Worm (Caenorhabditis elegans) whole organism, L2 larva: ENCODE results near the gene C50B8.5.

Experiments
- C34F6.9 ChIP-seq: fragments of 150-350 bp; optimal IDR thresholded peaks from 2 replicates; lab custom pipeline; 2014; ENCODE audit warnings: missing biosample characterization, missing genetic modification characterization
- F13H6.1 ChIP-seq: sonication (generic microtip); optimal IDR thresholded peaks from 2 replicates; lab custom pipeline; 2016; ENCODE audit warnings: missing genetic modification characterization, missing compliant biosample characterization
- R02D3.7 ChIP-seq: fragments of 150-350 bp; optimal IDR thresholded peaks from 2 replicates; lab custom pipeline; 2014; ENCODE audit warnings: missing biosample characterization, missing genetic modification characterization
- ZK546.5 ChIP-seq: sonication (generic microtip); optimal IDR thresholded peaks from 2 replicates; lab custom pipeline; 2017; ENCODE audit warnings: missing biosample characterization, missing genetic modification characterization
- alr-1 ChIP-seq: fragments of 150-350 bp; optimal IDR thresholded peaks from 2 replicates; lab custom pipeline; 2014; ENCODE audit warnings: missing biosample characterization, missing genetic modification characterization
- aly-2 ChIP-seq: fragments of 150-350 bp; optimal IDR thresholded peaks from 2 replicates; lab custom pipeline; 2014; ENCODE audit warnings: missing biosample characterization, missing genetic modification characterization
- ceh-82 ChIP-seq: fragments of 150-350 bp; optimal IDR thresholded peaks from 2 replicates; lab custom pipeline; 2014; ENCODE audit warnings: missing biosample characterization, missing genetic modification characterization
- crh-2 ChIP-seq: sonication (generic microtip); optimal IDR thresholded peaks from 2 replicates; lab custom pipeline; 2017; ENCODE audit warnings: missing biosample characterization, missing genetic modification characterization
- dmd-4 ChIP-seq: sonication (generic microtip); optimal IDR thresholded peaks from 2 replicates; lab custom pipeline; 2017; ENCODE audit warnings: missing biosample characterization, missing genetic modification characterization
- egl-27 ChIP-seq: sonication (generic microtip); optimal IDR thresholded peaks from 3 replicates; lab custom pipeline; 2017; ENCODE audit warnings: missing biosample characterization, missing genetic modification reagents, missing genetic modification characterization
- elt-1 ChIP-seq: fragments of 150-350 bp; optimal IDR thresholded peaks from 2 replicates; lab custom pipeline; 2014; ENCODE audit warnings: missing biosample characterization, missing genetic modification characterization
- elt-3 ChIP-seq: sonication (generic microtip); optimal IDR thresholded peaks from 2 replicates; lab custom pipeline; 2017; ENCODE audit warnings: missing biosample characterization, missing genetic modification characterization
- fos-1 ChIP-seq: fragments of 150-350 bp; optimal IDR thresholded peaks from 2 replicates; lab custom pipeline; 2014; ENCODE audit warnings: missing biosample characterization, missing genetic modification characterization
- gmeb-1 ChIP-seq: fragments of 150-350 bp; optimal IDR thresholded peaks from 2 replicates; lab custom pipeline; 2014; ENCODE audit warnings: missing biosample characterization, missing genetic modification characterization
- lin-39 ChIP-seq: fragments of 150-350 bp; optimal IDR thresholded peaks from 2 replicates; lab custom pipeline; 2014; ENCODE audit warnings: missing biosample characterization, missing genetic modification reagents, missing genetic modification characterization
- mab-5 ChIP-seq: fragments of 150-350 bp; optimal IDR thresholded peaks from 2 replicates; lab custom pipeline; 2014; ENCODE audit warnings: missing biosample characterization, missing genetic modification characterization
- mbf-1 ChIP-seq: sonication (generic microtip); optimal IDR thresholded peaks from 2 replicates; lab custom pipeline; 2017; ENCODE audit warnings: missing biosample characterization, missing genetic modification characterization
- mdl-1 ChIP-seq, 2 experiments: fragments of 150-350 bp in 1 of 2; sonication (generic microtip) in 1 of 2; optimal IDR thresholded peaks; 2 replicates each; lab custom pipeline; 2017; ENCODE audit warnings: missing biosample characterization in 2 of 2, missing genetic modification characterization in 2 of 2
- nhr-10 ChIP-seq: sonication (generic microtip); optimal IDR thresholded peaks from 2 replicates; lab custom pipeline; 2017; ENCODE audit warnings: missing biosample characterization, missing genetic modification characterization
- nhr-12 ChIP-seq: fragments of 150-350 bp; optimal IDR thresholded peaks from 2 replicates; lab custom pipeline; 2014; ENCODE audit warnings: missing biosample characterization, missing genetic modification characterization
- nhr-129 ChIP-seq: fragments of 150-350 bp; optimal IDR thresholded peaks from 2 replicates; lab custom pipeline; 2014; ENCODE audit warnings: missing biosample characterization, missing genetic modification characterization
- nhr-21 ChIP-seq: fragments of 150-350 bp; optimal IDR thresholded peaks from 2 replicates; lab custom pipeline; 2014; ENCODE audit warnings: missing biosample characterization, missing genetic modification characterization
- nhr-77 ChIP-seq: fragments of 150-350 bp; optimal IDR thresholded peaks from 2 replicates; lab custom pipeline; 2014; ENCODE audit warnings: missing biosample characterization, missing genetic modification characterization
- peb-1 ChIP-seq: fragments of 150-350 bp; optimal IDR thresholded peaks from 2 replicates; lab custom pipeline; 2014; ENCODE audit warnings: missing biosample characterization, missing genetic modification characterization
- sem-4 ChIP-seq: fragments of 150-350 bp; optimal IDR thresholded peaks from 2 replicates; lab custom pipeline; 2014; ENCODE audit warnings: missing biosample characterization, missing genetic modification reagents, missing genetic modification characterization
- sma-9 ChIP-seq, 2 experiments: fragments of 150-350 bp in 1 of 2; sonication (generic microtip) in 1 of 2; optimal IDR thresholded peaks; 2 replicates each; lab custom pipeline; 2014 to 2016; ENCODE audit warnings: missing genetic modification characterization in 2 of 2, mild to moderate bottlenecking in 1 of 2, missing biosample characterization in 1 of 2, missing compliant biosample characterization in 1 of 2, missing genetic modification reagents in 1 of 2, moderate library complexity in 1 of 2
- unc-62 ChIP-seq: fragments of 150-350 bp; optimal IDR thresholded peaks from 2 replicates; lab custom pipeline; 2014; ENCODE audit warnings: missing biosample characterization, missing genetic modification reagents, missing genetic modification characterization
- zag-1 ChIP-seq: fragments of 150-350 bp; optimal IDR thresholded peaks from 2 replicates; lab custom pipeline; 2014; ENCODE audit warnings: missing biosample characterization, missing genetic modification characterization
- ztf-1 ChIP-seq: fragments of 200-800 bp; sonication (Bioruptor generic); conservative IDR thresholded peaks from 2 replicates; pipeline ENCODE4 v1.3.6; 2022; ENCODE audit warnings: missing genetic modification characterization, missing compliant biosample characterization
- ztf-11 ChIP-seq: sonication (generic microtip); optimal IDR thresholded peaks from 2 replicates; lab custom pipeline; 2017; ENCODE audit warnings: missing biosample characterization, missing genetic modification characterization

Gene C50B8.5

ce11 chrV:13575866-13576265, 4.9 kb upstream of the C50B8.5 start:
- TF ChIP-seq nhr-21 (tag; lab: Kevin White, UChicago): no peak
- TF ChIP-seq mbf-1 (tag; lab: Kevin White, UChicago): no peak
- no peak for TF ChIP-seq fos-1 (tag; lab: Kevin White, UChicago)
- no peak for TF ChIP-seq R02D3.7 (tag; lab: Kevin White, UChicago)
- no peak for TF ChIP-seq ztf-1
- TF ChIP-seq ZK546.5 (tag; lab: Kevin White, UChicago): no peak
- TF ChIP-seq elt-3 (tag; lab: Kevin White, UChicago): no peak
- no peak for TF ChIP-seq alr-1 (tag; lab: Kevin White, UChicago)
- no peak for TF ChIP-seq gmeb-1 (tag; lab: Kevin White, UChicago)
- no peak for TF ChIP-seq nhr-12 (tag; lab: Kevin White, UChicago)
- no peak for TF ChIP-seq nhr-129
- TF ChIP-seq zag-1 (tag; lab: Kevin White, UChicago): no peak
- TF ChIP-seq peb-1 (tag; lab: Kevin White, UChicago): no peak
- no peak for TF ChIP-seq nhr-77 (tag; lab: Kevin White, UChicago)
- no peak for TF ChIP-seq mab-5 (tag; lab: Kevin White, UChicago)
- no peak for TF ChIP-seq F13H6.1 (tag; lab: Kevin White, UChicago)

DNA sequence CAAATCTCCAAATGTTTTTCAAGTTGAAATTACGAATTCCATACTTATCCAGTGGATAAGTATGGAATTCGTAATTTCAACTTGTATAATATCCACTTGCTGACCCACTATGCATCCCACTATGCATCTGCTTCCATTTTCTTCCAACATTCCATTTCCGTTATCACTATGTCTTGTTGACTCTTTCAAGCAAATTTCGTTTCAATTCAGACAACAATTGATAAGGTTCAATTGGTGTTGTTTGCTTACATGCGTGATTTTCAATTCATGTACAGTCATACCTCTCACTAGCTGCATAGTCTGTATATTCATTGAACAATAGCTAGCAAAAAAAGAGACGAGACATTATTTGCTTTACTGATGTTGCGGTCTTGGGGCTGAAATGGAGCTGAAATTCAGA, 3.9 kb upstream of the C50B8.5 start:
- TF ChIP-seq gmeb-1 (tag; lab: Kevin White, UChicago) (peak; percentile 7), fos-1 (tag; lab: Kevin White, UChicago) (peak; percentile 93), sma-9 (GFP tag; optimal IDR thresholded peaks at IDR 0.05; lab: Kevin White, UChicago) (peak; percentile 28), sma-9 (tag; optimal IDR thresholded peaks at IDR 0.05; lab: Kevin White, UChicago) (no peak), peb-1 (tag; lab: Kevin White, UChicago) (no peak)

DNA sequence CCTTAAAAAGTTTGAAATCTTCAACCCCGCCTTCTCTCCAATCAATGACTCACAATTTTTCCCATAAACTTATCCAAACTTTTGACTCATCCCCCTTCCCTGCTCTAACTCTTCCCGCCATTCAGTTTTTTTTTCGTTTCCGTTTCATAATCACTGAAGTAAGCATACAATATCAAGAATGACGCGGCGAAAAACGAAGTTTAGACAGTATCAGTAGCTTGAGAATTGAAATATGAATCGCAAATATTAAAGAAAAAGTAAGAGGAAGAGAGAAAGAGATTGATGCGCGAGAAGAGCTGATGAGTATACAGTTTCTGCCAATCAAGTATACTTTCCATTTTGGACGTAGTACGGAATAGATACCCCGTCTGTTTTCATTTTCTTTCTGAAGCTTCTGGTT, 3.3 kb upstream of the C50B8.5 start:
- TF ChIP-seq nhr-10 (tag; lab: Kevin White, UChicago) (no peak), sem-4 (tag; lab: Kevin White, UChicago) (no peak), nhr-12 (tag; lab: Kevin White, UChicago) (no peak), fos-1 (tag; lab: Kevin White, UChicago) (peak; percentile 88)

DNA sequence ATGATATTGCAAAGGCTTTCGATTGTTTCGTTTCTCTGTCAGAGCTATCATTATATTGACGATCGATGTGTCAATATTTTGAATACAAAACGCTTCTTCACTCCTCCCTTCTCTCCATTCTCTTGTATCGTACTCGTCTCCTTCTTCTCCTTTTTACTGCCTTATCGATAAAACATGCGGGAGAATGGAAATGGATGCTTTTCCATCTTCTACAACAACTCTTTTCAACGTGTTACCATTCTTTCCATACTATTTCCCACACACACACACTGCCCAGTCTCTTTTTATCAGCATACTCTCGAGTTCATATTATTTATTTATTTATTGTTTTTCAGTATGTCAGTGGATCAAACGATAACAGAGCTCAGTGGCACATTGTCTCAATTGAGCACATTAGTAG, 2.1 kb upstream of the C50B8.5 start, which contains the start of gene C50B8.6:
Gene C50B8.6 (plus strand): TSS at position 336 of the 400 bp plus-strand sequence.
- TF ChIP-seq aly-2 (tag; lab: Kevin White, UChicago) (no peak), egl-27 (no peak), fos-1 (tag; lab: Kevin White, UChicago) (peak; percentile 60)

DNA sequence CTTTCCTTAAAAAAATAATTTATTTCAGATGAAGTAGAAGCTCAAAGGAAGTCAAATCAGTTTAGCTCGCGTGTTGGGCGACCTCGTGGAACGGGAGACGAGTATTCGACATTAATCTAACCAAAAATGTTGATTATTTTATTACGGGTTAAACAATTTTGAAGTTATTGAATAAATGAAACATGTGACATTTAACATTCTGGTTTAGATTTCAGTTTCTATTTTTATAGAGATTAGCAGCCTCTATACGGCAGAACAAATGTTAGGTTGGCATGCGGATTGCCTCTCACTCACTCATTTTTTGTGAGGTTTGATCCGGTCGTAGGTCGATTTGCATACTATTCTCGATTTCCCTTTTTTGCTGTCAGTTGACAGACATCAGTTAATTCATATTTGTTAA, 3.7 kb downstream of the C50B8.5 start, which contains the start of gene F53F4.1:
Gene F53F4.1 (plus strand): TSS at position 301 of the 400 bp plus-strand sequence.
- TF ChIP-seq crh-2 (tag; lab: Kevin White, UChicago): no peak
- no peak for TF ChIP-seq egl-27
- no peak for TF ChIP-seq lin-39 (tag; lab: Kevin White, UChicago)
- no peak for TF ChIP-seq mab-5 (tag; lab: Kevin White, UChicago)

DNA sequence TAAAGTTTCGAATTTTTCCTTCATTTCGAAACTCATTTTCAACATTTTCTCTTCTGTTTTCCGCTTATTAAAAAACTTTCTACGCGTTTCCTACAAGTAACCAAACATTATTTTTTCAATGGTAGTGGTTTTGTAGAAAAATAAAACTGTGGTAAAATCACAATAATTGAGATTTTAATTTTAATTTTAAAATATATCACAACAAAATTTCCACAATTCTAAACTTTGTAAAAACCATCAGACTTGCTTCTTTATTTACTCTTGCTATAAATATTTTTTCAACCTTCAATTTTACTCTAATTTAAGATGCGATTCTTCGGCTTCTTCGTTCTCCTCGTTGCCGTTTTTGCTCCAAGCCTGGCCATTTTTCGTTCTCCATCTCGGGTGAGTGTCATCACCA, 7.1 kb downstream of the C50B8.5 start, which contains the start of gene F53F4.17:
Gene F53F4.17 (plus strand): TSS at position 301 of the 400 bp plus-strand sequence.
- TF ChIP-seq sem-4 (tag; lab: Kevin White, UChicago): no peak
- TF ChIP-seq unc-62: no peak
- TF ChIP-seq mdl-1 (tag; optimal IDR thresholded peaks at IDR 0.05; lab: Kevin White, UChicago): no peak
- TF ChIP-seq, all 48 proteins: peak for 0

DNA sequence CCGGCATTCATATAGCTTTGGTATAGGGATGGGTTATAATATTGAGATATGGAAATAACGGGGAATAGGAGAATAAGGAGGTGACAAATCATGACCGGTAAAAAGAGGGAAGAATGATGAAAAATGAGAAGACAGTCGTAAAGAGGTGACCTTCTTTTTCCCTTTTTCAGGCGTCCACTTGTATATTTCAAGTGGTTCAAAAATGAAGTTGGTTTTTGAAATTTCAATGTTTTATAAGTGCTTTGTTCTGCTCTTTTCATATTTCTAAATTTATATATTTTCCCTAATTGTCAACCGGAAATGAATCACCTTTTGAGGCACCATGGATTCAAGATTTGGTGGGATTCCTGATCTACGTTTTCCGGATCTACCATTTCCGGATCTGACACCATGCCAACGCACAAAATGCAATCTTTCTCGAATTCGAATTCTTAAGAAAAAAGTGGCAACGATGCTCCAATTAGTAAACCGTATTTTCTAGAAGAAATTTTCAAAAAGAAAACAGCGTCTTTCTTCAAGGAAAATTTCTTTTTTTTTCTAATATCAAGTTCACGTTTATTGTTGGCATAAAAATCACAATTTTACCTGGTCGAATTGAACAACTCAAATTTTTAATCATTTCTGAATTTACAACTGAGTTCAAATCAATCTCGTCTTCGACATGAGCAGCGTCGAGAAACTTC, 8.9 kb downstream of the C50B8.5 start, which contains the start of the genes F53F4.2 and F53F4.18:
Gene F53F4.2 (minus strand): TSS at position 101 of the 683 bp plus-strand sequence.
Gene F53F4.18 (plus strand): TSS at position 633 of the 683 bp plus-strand sequence.
- TF ChIP-seq ztf-11 (tag; lab: Kevin White, UChicago) (no peak), zag-1 (tag; lab: Kevin White, UChicago) (no peak), dmd-4 (tag; lab: Kevin White, UChicago) (no peak), nhr-12 (tag; lab: Kevin White, UChicago) (no peak), ceh-82 (tag; lab: Kevin White, UChicago) (no peak), elt-1 (tag; lab: Kevin White, UChicago) (no peak), unc-62 (no peak), ztf-1 (no peak), C34F6.9 (tag; lab: Kevin White, UChicago) (no peak), peb-1 (tag; lab: Kevin White, UChicago) (no peak)
